Worm (Caenorhabditis elegans): Measurements from ENCODE around the gene irld-28.

- no peak for TF ChIP-seq pha-4 (tag; optimal IDR thresholded peaks at IDR 0.05)
- TF ChIP-seq ama-1 (optimal IDR thresholded peaks at IDR 0.05) = no peak
- TF ChIP-seq ama-1 (GFP tag; optimal IDR thresholded peaks at IDR 0.05) = no peak
- no peak for TF ChIP-seq snpc-4 (GFP tag; optimal IDR thresholded peaks at IDR 0.05)
- TF ChIP-seq snpc-4 (tag; optimal IDR thresholded peaks at IDR 0.05) = no peak
- TF ChIP-seq aptf-3 (GFP tag; IDR thresholded peaks at IDR 0.05) = no peak
- TF ChIP-seq egl-18 (GFP tag; IDR thresholded peaks at IDR 0.05) = no peak
- no peak for TF ChIP-seq him-1 (tag; optimal IDR thresholded peaks at IDR 0.05)
- TF ChIP-seq F57A8.1 (GFP tag; optimal IDR thresholded peaks at IDR 0.05) = no peak
These were observed 43.8 kb downstream of the irld-28 start, which contains the start of gene nhr-115 for ce11 chrV:2292240-2292639.
